Worm (Caenorhabditis elegans): Measurements from ENCODE around the gene air-1.

DNA sequence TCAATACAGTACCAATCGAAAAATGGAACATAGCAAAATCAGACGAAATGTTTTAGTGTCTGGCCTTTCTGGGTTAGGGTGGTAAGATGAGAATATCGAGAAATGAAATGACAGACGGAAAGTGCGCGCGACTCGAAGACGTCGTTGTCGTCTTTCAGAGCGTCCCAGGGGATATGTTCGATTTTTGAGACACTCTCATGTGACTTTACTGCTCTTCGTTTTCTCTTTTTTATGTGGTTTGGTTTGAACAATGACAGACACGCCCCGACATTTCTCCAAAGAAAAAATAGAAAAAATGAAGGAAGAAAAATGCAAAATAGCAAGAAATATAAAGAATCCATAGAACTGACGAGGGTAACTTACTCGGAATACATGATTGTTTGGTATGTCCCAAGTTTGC is 10.8 kb upstream of the air-1 start:
- TF ChIP-seq mab-5 (tag; optimal IDR thresholded peaks at IDR 0.05) (no peak), pha-4 (tag; optimal IDR thresholded peaks at IDR 0.05) (no peak), lin-13 (tag; optimal IDR thresholded peaks at IDR 0.05) (no peak), unc-62 (GFP tag; optimal IDR thresholded peaks at IDR 0.05) (no peak), elt-3 (tag; optimal IDR thresholded peaks at IDR 0.05) (no peak), ztf-11 (tag; optimal IDR thresholded peaks at IDR 0.05) (no peak), elt-1 (tag; optimal IDR thresholded peaks at IDR 0.05; ENCODE audit: borderline replicate concordance, insufficient read depth) (no peak), blmp-1 (tag; optimal IDR thresholded peaks at IDR 0.05) (no peak), ces-1 (GFP tag; optimal IDR thresholded peaks at IDR 0.05) (no peak), drap-1 (GFP tag; optimal IDR thresholded peaks at IDR 0.05) (no peak), ceh-39 (tag; optimal IDR thresholded peaks at IDR 0.05) (no peak), nhr-2 (tag; optimal IDR thresholded peaks at IDR 0.05) (no peak)
